Worm (Caenorhabditis elegans): ENCODE measurements around the gene jmjd-2.

ce11 chrII:14276409-14276808, 33.0 kb upstream of the jmjd-2 start, which contains the start of gene Y54G11A.3:
- TF ChIP-seq dve-1 (tag; optimal IDR thresholded peaks at IDR 0.05; ENCODE audit: insufficient read depth) (no peak), ceh-82 (tag; optimal IDR thresholded peaks at IDR 0.05) (no peak), pha-4 (GFP tag; IDR thresholded peaks at IDR 0.05) (no peak), pha-4 (tag; optimal IDR thresholded peaks at IDR 0.05) (no peak), Y48G9A.11 (GFP tag; IDR thresholded peaks at IDR 0.05) (no peak), fos-1 (tag; optimal IDR thresholded peaks at IDR 0.05) (no peak), lin-15B (tag; optimal IDR thresholded peaks at IDR 0.05) (no peak), pqm-1 (tag; optimal IDR thresholded peaks at IDR 0.05) (no peak), Y75B8A.6 (GFP tag; IDR thresholded peaks at IDR 0.05) (no peak), nhr-76 (tag; optimal IDR thresholded peaks at IDR 0.05) (no peak), nhr-237 (tag; optimal IDR thresholded peaks at IDR 0.05) (no peak), lin-1 (GFP tag; IDR thresholded peaks at IDR 0.05) (no peak), Y105C5A.15 (GFP tag; IDR thresholded peaks at IDR 0.05) (no peak)
